Worm (Caenorhabditis elegans): Measurements from ENCODE around the gene pfas-1.

Gene pfas-1

DNA sequence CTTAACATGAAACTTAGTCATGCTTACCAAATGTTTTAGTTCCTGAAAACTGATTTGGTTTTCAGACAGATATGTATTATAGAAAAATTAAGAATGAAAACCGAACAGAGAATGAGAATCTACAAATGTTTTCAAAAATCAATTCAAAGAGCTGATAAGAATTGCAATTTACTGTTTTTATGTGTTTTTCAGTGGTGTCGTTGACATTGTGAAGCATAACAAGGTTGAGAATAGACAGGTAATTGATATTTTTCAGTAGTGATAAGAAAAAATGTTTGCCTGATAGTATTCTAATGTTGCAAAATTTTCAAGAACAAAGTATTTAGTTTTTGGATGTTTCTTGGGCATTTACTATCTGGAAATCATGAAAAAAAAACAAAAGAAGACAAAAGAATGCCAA, at the start of gene pfas-1:
Gene pfas-1 (minus strand): TSS at position 49 of the 400 bp plus-strand sequence.
- TF ChIP-seq him-1 (tag; optimal IDR thresholded peaks at IDR 0.05) (no peak), W03F9.2 (tag; optimal IDR thresholded peaks at IDR 0.05) (no peak), dao-5 (tag; optimal IDR thresholded peaks at IDR 0.05) (no peak)

ce11 chrIII:4689595-4689994, 46.5 kb upstream of the pfas-1 start:
- peak; percentile 36 for TF ChIP-seq W03F9.2 (tag; optimal IDR thresholded peaks at IDR 0.05)
- peak; percentile 84 for TF ChIP-seq dao-5 (tag; optimal IDR thresholded peaks at IDR 0.05)
- TF ChIP-seq him-1 (tag; optimal IDR thresholded peaks at IDR 0.05), result peak; percentile 63

- TF ChIP-seq him-1 (tag; optimal IDR thresholded peaks at IDR 0.05), result no peak
- TF ChIP-seq dao-5 (tag; optimal IDR thresholded peaks at IDR 0.05), result no peak
- no peak for TF ChIP-seq W03F9.2 (tag; optimal IDR thresholded peaks at IDR 0.05)
Measured at ce11 chrIII:4688965-4689364, 45.9 kb upstream of the pfas-1 start, which contains the start of gene ppat-1. TSS of gene ppat-1 (plus strand) at chrIII:4689280.

DNA sequence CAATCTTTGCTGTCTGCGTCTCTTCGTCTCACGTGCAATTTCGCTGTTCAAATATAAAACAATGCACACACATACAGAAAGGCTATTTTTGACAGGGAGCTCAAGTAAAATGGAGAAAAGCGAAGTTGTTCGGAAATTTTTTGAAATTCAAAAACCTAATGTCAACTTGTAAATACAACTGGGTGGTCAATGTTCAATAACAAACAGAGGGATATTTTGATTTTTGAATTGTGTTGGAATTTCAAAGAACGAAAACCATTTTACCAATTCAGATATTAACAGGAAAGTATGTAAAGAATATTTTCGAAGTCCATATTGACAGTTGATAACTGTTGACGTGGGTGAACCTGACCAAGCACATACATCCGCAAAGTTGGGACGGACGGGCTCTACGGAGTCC, 45.2 kb upstream of the pfas-1 start, which contains the start of gene tag-243:
Gene tag-243 (minus strand): TSS at position 101 of the 400 bp plus-strand sequence.
- TF ChIP-seq W03F9.2 (tag; optimal IDR thresholded peaks at IDR 0.05), result no peak
- TF ChIP-seq him-1 (tag; optimal IDR thresholded peaks at IDR 0.05), result no peak
- TF ChIP-seq dao-5 (tag; optimal IDR thresholded peaks at IDR 0.05), result no peak

- TF ChIP-seq dao-5 (tag; optimal IDR thresholded peaks at IDR 0.05), result no peak
Measured at ce11 chrIII:4687134-4687533, 44.0 kb upstream of the pfas-1 start.

DNA sequence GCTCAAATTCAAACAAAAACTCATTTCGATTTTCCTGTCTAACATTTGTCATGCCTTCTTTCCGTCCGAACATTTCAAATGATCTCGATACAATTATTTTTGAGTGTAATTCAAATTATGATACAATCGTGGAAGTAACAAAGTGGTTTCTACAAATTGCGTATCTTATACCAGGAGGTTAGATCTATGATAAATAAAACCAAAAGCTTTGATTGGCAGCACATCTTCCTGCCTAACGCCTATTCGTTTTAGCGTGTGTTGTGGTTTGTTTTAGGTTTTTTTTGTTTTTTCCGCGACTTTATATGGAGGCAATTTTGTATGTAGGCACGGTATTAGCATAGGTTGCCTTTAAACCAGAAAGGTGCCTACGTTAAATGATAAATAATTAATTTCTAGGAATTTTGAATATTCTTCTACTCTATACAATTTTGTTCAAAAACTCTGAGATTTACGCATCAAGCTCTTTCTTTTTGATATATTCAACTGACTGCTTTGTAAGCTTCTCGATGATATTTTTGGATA, 36.9 kb upstream of the pfas-1 start, which contains the start of gene srg-11:
Gene srg-11 (plus strand): TSS at position 51 of the 522 bp plus-strand sequence.
- TF ChIP-seq W03F9.2 (tag; optimal IDR thresholded peaks at IDR 0.05), result no peak
- no peak for TF ChIP-seq dao-5 (tag; optimal IDR thresholded peaks at IDR 0.05)
- no peak for TF ChIP-seq him-1 (tag; optimal IDR thresholded peaks at IDR 0.05)

DNA sequence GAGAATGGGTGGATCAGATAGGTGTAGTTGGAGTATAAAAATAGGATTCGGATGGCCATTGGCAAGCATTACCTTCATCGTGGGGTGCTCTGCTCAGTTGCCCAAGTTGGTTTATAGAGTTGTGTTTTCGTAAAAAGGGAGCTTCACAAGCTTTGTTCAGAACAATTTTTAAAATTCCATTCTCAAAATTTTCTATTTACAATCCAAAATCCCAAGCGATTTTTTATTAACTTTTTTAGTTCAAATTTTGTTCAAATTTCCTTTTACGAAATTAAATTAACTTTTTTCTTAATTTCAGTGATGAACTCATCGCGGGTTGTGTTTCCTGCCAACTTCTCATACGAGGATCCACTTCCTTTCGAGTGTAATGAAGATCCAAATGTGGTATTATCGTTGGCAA, 34.4 kb upstream of the pfas-1 start, which contains the start of gene srg-10:
Gene srg-10 (plus strand): TSS at position 301 of the 400 bp plus-strand sequence.
- TF ChIP-seq dao-5 (tag; optimal IDR thresholded peaks at IDR 0.05), result no peak
- no peak for TF ChIP-seq W03F9.2 (tag; optimal IDR thresholded peaks at IDR 0.05)
- TF ChIP-seq him-1 (tag; optimal IDR thresholded peaks at IDR 0.05), result no peak

DNA sequence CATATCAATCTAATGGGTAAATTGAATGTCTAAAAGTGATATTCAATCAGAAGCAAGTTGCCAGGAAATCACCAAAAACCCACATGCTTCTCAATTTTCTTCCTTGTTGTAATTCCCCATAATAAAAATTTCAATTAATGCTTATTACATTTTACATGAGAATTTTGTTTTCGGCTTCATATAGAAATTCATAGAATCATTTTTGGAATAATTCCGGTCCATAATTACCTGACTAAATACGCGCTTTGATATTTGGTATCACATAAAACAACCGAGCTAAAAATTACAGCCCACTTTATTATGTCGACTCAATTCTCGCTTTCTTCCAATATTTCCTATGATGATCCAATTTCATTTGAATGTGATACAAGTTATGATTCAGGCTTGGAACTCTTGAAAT, 28.8 kb upstream of the pfas-1 start, which contains the start of gene srg-13:
Gene srg-13 (plus strand): TSS at position 301 of the 400 bp plus-strand sequence.
- no peak for TF ChIP-seq dao-5 (tag; optimal IDR thresholded peaks at IDR 0.05)
- no peak for TF ChIP-seq W03F9.2 (tag; optimal IDR thresholded peaks at IDR 0.05)
- no peak for TF ChIP-seq him-1 (tag; optimal IDR thresholded peaks at IDR 0.05)

ce11 chrIII:4671491-4671890, 28.4 kb upstream of the pfas-1 start, which contains the start of gene T23F11.11:
TSS of gene T23F11.11 (minus strand) at chrIII:4671591.
- no peak for TF ChIP-seq him-1 (tag; optimal IDR thresholded peaks at IDR 0.05)
- TF ChIP-seq W03F9.2 (tag; optimal IDR thresholded peaks at IDR 0.05), result no peak
- no peak for TF ChIP-seq dao-5 (tag; optimal IDR thresholded peaks at IDR 0.05)

DNA sequence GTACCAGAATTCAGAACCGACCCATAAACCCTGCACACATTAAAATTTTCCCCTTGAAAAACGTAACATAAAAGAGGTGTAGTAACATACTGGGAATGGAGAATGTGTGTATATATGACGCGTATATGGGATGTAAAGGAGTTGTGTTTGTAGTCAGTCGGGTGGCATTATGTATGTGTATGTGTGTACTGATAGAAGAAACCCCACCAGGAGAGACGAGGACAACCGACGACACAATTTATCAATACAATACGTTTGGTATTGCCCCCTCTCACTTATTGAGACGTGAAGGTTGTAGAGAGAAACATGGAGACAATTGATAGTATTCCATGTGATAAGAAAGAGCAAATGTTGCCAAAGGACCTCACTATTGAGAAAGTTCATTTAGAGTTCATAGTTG, 25.0 kb upstream of the pfas-1 start:
- no peak for TF ChIP-seq W03F9.2 (tag; optimal IDR thresholded peaks at IDR 0.05)
- no peak for TF ChIP-seq dao-5 (tag; optimal IDR thresholded peaks at IDR 0.05)
- TF ChIP-seq him-1 (tag; optimal IDR thresholded peaks at IDR 0.05), result no peak

ce11 chrIII:4666753-4667400, 23.8 kb upstream of the pfas-1 start:
- no peak for TF ChIP-seq W03F9.2 (tag; optimal IDR thresholded peaks at IDR 0.05)
- peak; percentile 8 for TF ChIP-seq him-1 (tag; optimal IDR thresholded peaks at IDR 0.05)
- TF ChIP-seq dao-5 (tag; optimal IDR thresholded peaks at IDR 0.05), result no peak

DNA sequence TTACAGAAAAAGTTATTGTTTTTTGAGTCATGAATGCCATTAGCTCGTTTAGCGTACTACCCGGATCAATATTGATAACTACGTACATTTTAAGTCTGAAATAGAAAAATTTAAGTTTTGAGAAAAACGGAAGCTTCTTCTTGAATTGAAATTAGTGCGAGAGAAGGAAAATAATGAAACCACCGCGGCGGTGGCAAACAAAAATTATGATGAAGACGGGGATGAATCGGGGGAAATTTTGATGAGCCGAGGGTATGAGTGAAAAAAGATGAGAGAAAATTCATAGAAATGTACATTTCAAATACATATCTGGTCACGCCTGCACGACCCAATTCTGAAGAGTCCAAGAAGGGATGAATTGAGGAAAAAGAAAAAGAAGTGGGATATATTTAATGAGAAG, 22.2 kb upstream of the pfas-1 start, which contains the start of gene T23F11.4:
Gene T23F11.4 (minus strand): TSS at position 101 of the 400 bp plus-strand sequence.
- TF ChIP-seq dao-5 (tag; optimal IDR thresholded peaks at IDR 0.05) (no peak), W03F9.2 (tag; optimal IDR thresholded peaks at IDR 0.05) (no peak), him-1 (tag; optimal IDR thresholded peaks at IDR 0.05) (no peak)

DNA sequence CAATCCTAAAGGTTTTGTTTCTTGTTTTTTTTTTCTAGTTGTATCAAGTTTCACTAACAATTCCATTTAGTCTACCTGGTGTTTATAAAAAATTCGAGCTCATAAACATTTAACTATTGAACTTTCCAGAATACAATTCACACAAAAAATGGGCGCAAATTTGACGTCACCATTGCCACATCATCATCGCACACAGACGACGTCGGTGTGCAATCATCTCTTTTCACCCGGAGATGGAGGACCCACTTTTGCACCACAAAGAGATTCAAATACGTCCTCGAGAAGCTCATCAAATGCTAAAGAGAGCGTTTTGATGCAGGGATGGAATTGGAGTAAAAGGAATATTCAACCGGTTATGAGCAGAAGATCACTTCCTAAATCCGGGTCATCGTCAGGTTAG, 16.3 kb upstream of the pfas-1 start:
- TF ChIP-seq W03F9.2 (tag; optimal IDR thresholded peaks at IDR 0.05) (no peak), dao-5 (tag; optimal IDR thresholded peaks at IDR 0.05) (no peak), him-1 (tag; optimal IDR thresholded peaks at IDR 0.05) (no peak)

DNA sequence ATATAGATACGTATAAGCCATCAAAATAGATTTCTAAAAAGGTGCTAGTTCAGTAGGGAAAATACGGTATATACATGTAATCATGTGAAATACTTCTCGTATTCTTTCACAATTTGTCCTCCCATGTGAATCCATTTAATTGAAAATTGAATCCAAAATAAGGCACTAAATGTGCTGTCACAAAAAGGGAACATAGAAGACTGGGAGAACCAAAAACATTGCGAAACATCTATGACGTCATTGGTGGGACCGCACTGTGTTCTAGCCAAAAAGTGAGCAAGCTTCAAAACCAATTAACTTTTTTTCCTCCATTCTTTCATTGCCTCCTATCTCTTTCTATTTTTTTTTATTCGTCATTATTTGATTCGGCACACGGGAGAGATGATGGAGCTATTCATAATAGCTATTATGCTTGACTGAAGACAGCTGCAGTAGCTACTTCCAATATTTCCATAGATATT, 15.3 kb upstream of the pfas-1 start, which contains the start of gene cdka-1:
Gene cdka-1 (plus strand): TSS at position 411 of the 461 bp plus-strand sequence.
- TF ChIP-seq dao-5 (tag; optimal IDR thresholded peaks at IDR 0.05) (no peak), him-1 (tag; optimal IDR thresholded peaks at IDR 0.05) (peak; percentile 29)
